Worm (Caenorhabditis elegans) whole organism, L4 larva: ENCODE results near the gene ugtp-1.

Experiments
- D1046.2 ChIP-seq: fragments of 200-800 bp; sonication (Bioruptor generic); IDR thresholded peaks from 2 replicates; pipeline ENCODE4 v1.3.6; 2022; ENCODE audit warnings: missing genetic modification characterization, missing compliant biosample characterization
- F37D6.2 ChIP-seq: sonication (generic microtip); optimal IDR thresholded peaks from 2 replicates; lab custom pipeline; 2016; ENCODE audit warnings: mild to moderate bottlenecking, missing genetic modification characterization, missing compliant biosample characterization
- R02D3.7 ChIP-seq: fragments of 150-350 bp; sonication (generic microtip); optimal IDR thresholded peaks from 3 replicates; lab custom pipeline; 2014; ENCODE audit warnings: missing biosample characterization, missing genetic modification characterization
- Y75B8A.6 ChIP-seq: fragments of 200-800 bp; sonication (Bioruptor generic); IDR thresholded peaks from 2 replicates; pipeline ENCODE4 v1.3.6; 2022; ENCODE audit warnings: missing genetic modification reagents, missing genetic modification characterization, missing compliant biosample characterization
- ZK337.2 ChIP-seq: fragments of 200-800 bp; sonication (Bioruptor generic); IDR thresholded peaks from 2 replicates; pipeline ENCODE4 v1.3.6; 2022; ENCODE audit warnings: missing genetic modification reagents, missing genetic modification characterization, missing compliant biosample characterization
- ceh-20 ChIP-seq: fragments of 200-800 bp; sonication (Bioruptor generic); IDR thresholded peaks from 2 replicates; pipeline ENCODE4 v1.3.6; 2022; ENCODE audit warnings: missing genetic modification reagents, missing genetic modification characterization, missing compliant biosample characterization
- ceh-28 ChIP-seq: fragments of 150-350 bp; optimal IDR thresholded peaks from 2 replicates; lab custom pipeline; 2014; ENCODE audit warnings: missing biosample characterization, missing genetic modification reagents, missing genetic modification characterization
- ceh-44 ChIP-seq: fragments of 200-800 bp; sonication (Bioruptor generic); IDR thresholded peaks from 2 replicates; pipeline ENCODE4 v1.3.6; 2022; ENCODE audit warnings: missing genetic modification reagents, missing genetic modification characterization, missing compliant biosample characterization
- daf-8 ChIP-seq: fragments of 200-800 bp; sonication (Bioruptor generic); IDR thresholded peaks from 2 replicates; pipeline ENCODE4 v1.3.6; 2022; ENCODE audit warnings: missing genetic modification characterization, missing compliant biosample characterization
- dmd-6 ChIP-seq: fragments of 200-800 bp; sonication (Bioruptor generic); IDR thresholded peaks from 2 replicates; pipeline ENCODE4 v1.3.6; 2022; ENCODE audit warnings: missing genetic modification reagents, missing genetic modification characterization, missing compliant biosample characterization
- dpl-1 ChIP-seq: fragments of 150-350 bp; optimal IDR thresholded peaks from 2 replicates; lab custom pipeline; 2014; ENCODE audit warnings: missing biosample characterization, missing genetic modification reagents, missing genetic modification characterization
- duxl-1 ChIP-seq: sonication (generic microtip); optimal IDR thresholded peaks from 2 replicates; lab custom pipeline; 2016; ENCODE audit warnings: mild to moderate bottlenecking, missing genetic modification characterization, moderate library complexity, missing compliant biosample characterization; ENCODE audit not compliant: poor library complexity
- egl-43 ChIP-seq: fragments of 200-800 bp; sonication (Bioruptor generic); IDR thresholded peaks from 2 replicates; pipeline ENCODE4 v1.3.6; 2022; ENCODE audit warnings: missing genetic modification reagents, missing genetic modification characterization, missing compliant biosample characterization
- gei-8 ChIP-seq: fragments of 200-800 bp; sonication (Bioruptor generic); optimal IDR thresholded peaks from 2 replicates; lab custom pipeline; 2018; ENCODE audit warnings: mild to moderate bottlenecking, missing genetic modification characterization, missing compliant biosample characterization
- hlh-11 ChIP-seq: fragments of 200-800 bp; sonication (Bioruptor generic); optimal IDR thresholded peaks from 2 replicates; lab custom pipeline; 2018; ENCODE audit warnings: mild to moderate bottlenecking, missing genetic modification characterization, missing compliant biosample characterization
- hlh-30 ChIP-seq: sonication (generic microtip); optimal IDR thresholded peaks from 2 replicates; lab custom pipeline; 2017; ENCODE audit warnings: antibody characterized with exemption, mild to moderate bottlenecking, missing genetic modification characterization, missing compliant biosample characterization; ENCODE audit not compliant: insufficient read depth
- jun-1 ChIP-seq: fragments of 150-350 bp; optimal IDR thresholded peaks from 2 replicates; lab custom pipeline; 2014; ENCODE audit warnings: missing biosample characterization, missing genetic modification reagents, missing genetic modification characterization
- lin-13 ChIP-seq: fragments of 150-350 bp; optimal IDR thresholded peaks from 2 replicates; lab custom pipeline; 2014; ENCODE audit warnings: missing biosample characterization, missing genetic modification reagents, missing genetic modification characterization
- lin-15B ChIP-seq: fragments of 150-350 bp; sonication (generic microtip); optimal IDR thresholded peaks from 3 replicates; lab custom pipeline; 2014; ENCODE audit warnings: missing biosample characterization, missing genetic modification characterization
- lin-38 ChIP-seq: fragments of 200-800 bp; sonication (Bioruptor generic); IDR thresholded peaks from 2 replicates; pipeline ENCODE4 v1.3.6; 2022; ENCODE audit warnings: missing genetic modification reagents, missing genetic modification characterization, missing compliant biosample characterization
- lir-3 ChIP-seq: sonication (generic microtip); optimal IDR thresholded peaks from 2 replicates; lab custom pipeline; 2016; ENCODE audit warnings: mild to moderate bottlenecking, missing genetic modification characterization, missing compliant biosample characterization
- lsy-2 ChIP-seq, 2 experiments: fragments of 150-350 bp in 1 of 2; sonication (generic microtip) in 1 of 2; optimal IDR thresholded peaks; 2 replicates each; lab custom pipeline; 2014 to 2017; ENCODE audit warnings: missing biosample characterization in 2 of 2, missing genetic modification characterization in 2 of 2
- mdl-1 ChIP-seq, 2 experiments: fragments of 150-350 bp in 1 of 2; sonication (generic microtip) in 1 of 2; optimal IDR thresholded peaks; 2 replicates each; lab custom pipeline; 2014 to 2017; ENCODE audit warnings: missing biosample characterization in 2 of 2, missing genetic modification characterization in 2 of 2
- mdt-29 ChIP-seq: fragments of 200-800 bp; sonication (Bioruptor generic); IDR thresholded peaks from 2 replicates; pipeline ENCODE4 v1.3.6; 2022; ENCODE audit warnings: missing genetic modification reagents, missing genetic modification characterization, missing compliant biosample characterization
- mep-1 ChIP-seq: fragments of 150-350 bp; sonication (generic microtip); optimal IDR thresholded peaks from 3 replicates; lab custom pipeline; 2014; ENCODE audit warnings: missing biosample characterization, missing genetic modification characterization
- mes-2 ChIP-seq: sonication (generic microtip); optimal IDR thresholded peaks from 2 replicates; lab custom pipeline; 2016; ENCODE audit warnings: missing genotype, mild to moderate bottlenecking, missing genetic modification characterization, missing compliant biosample characterization; ENCODE audit not compliant: poor library complexity, severe bottlenecking
- mxl-2 ChIP-seq: fragments of 200-800 bp; sonication (Bioruptor generic); conservative IDR thresholded peaks from 2 replicates; pipeline ENCODE4 v1.3.6; 2022; ENCODE audit warnings: missing genetic modification reagents, missing genetic modification characterization, missing compliant biosample characterization
- nhr-10 ChIP-seq: fragments of 150-350 bp; optimal IDR thresholded peaks from 2 replicates; lab custom pipeline; 2014; ENCODE audit warnings: missing biosample characterization, missing genetic modification characterization
- nhr-102 ChIP-seq: sonication (generic microtip); optimal IDR thresholded peaks from 2 replicates; lab custom pipeline; 2016; ENCODE audit warnings: mild to moderate bottlenecking, missing genetic modification characterization, moderate library complexity, missing compliant biosample characterization
- nhr-11 ChIP-seq: fragments of 150-350 bp; optimal IDR thresholded peaks from 2 replicates; lab custom pipeline; 2014; ENCODE audit warnings: missing biosample characterization, missing genetic modification characterization
- nhr-111 ChIP-seq: fragments of 200-800 bp; sonication (Bioruptor generic); optimal IDR thresholded peaks from 2 replicates; lab custom pipeline; 2018; ENCODE audit warnings: mild to moderate bottlenecking, missing genetic modification characterization, missing compliant biosample characterization
- nhr-25 ChIP-seq: sonication (generic microtip); optimal IDR thresholded peaks from 2 replicates; lab custom pipeline; 2017; ENCODE audit warnings: missing genetic modification characterization, mild to moderate bottlenecking, missing compliant biosample characterization, antibody characterized with exemption, moderate library complexity, borderline replicate concordance; ENCODE audit not compliant: insufficient read depth
- nhr-28 ChIP-seq: fragments of 150-350 bp; optimal IDR thresholded peaks from 2 replicates; lab custom pipeline; 2014; ENCODE audit warnings: missing biosample characterization, missing genetic modification characterization
- nhr-41 ChIP-seq: fragments of 200-800 bp; sonication (Bioruptor generic); IDR thresholded peaks from 2 replicates; pipeline ENCODE4 v1.3.6; 2022; ENCODE audit warnings: missing genetic modification reagents, missing genetic modification characterization, missing compliant biosample characterization
- nhr-77 ChIP-seq: fragments of 150-350 bp; optimal IDR thresholded peaks from 2 replicates; lab custom pipeline; 2014; ENCODE audit warnings: missing biosample characterization, missing genetic modification characterization
- php-3 ChIP-seq: fragments of 200-800 bp; sonication (Bioruptor generic); IDR thresholded peaks from 2 replicates; pipeline ENCODE4 v1.3.6; 2022; ENCODE audit warnings: missing genetic modification reagents, missing genetic modification characterization, missing compliant biosample characterization
- pqm-1 ChIP-seq: sonication (generic microtip); optimal IDR thresholded peaks from 2 replicates; lab custom pipeline; 2017; ENCODE audit warnings: missing biosample characterization, missing genetic modification characterization
- rbr-2 ChIP-seq: sonication (generic microtip); optimal IDR thresholded peaks from 2 replicates; lab custom pipeline; 2016; ENCODE audit warnings: missing genotype, missing genetic modification characterization, missing compliant biosample characterization
- sdz-12 ChIP-seq: fragments of 200-800 bp; sonication (Bioruptor generic); optimal IDR thresholded peaks from 2 replicates; lab custom pipeline; 2018; ENCODE audit warnings: mild to moderate bottlenecking, missing genetic modification characterization, missing compliant biosample characterization
- spr-1 ChIP-seq: sonication (generic microtip); optimal IDR thresholded peaks from 2 replicates; lab custom pipeline; 2016; ENCODE audit warnings: mild to moderate bottlenecking, missing genetic modification characterization, missing compliant biosample characterization
- tra-1 ChIP-seq: fragments of 200-800 bp; sonication (Bioruptor generic); IDR thresholded peaks from 2 replicates; pipeline ENCODE4 v1.3.6; 2022; ENCODE audit warnings: missing genetic modification reagents, missing genetic modification characterization, missing compliant biosample characterization
- unc-130 ChIP-seq: sonication (generic microtip); optimal IDR thresholded peaks from 2 replicates; lab custom pipeline; 2016; ENCODE audit warnings: missing genetic modification reagents, missing genetic modification characterization, missing compliant biosample characterization
- unc-39 ChIP-seq: sonication (generic microtip); optimal IDR thresholded peaks from 2 replicates; lab custom pipeline; 2017; ENCODE audit warnings: missing biosample characterization, missing genetic modification characterization
- unc-62 ChIP-seq, 3 experiments: fragments of 150-350 bp in 1 of 3; sonication (generic microtip); optimal IDR thresholded peaks in 2 of 3; peaks in 1 of 3; 1 replicate in 1 of 3; 2 replicates in 2 of 3; lab custom pipeline; 2014 to 2017; ENCODE audit warnings: missing biosample characterization in 3 of 3, missing genetic modification characterization in 3 of 3, missing genetic modification reagents in 3 of 3, missing genotype in 1 of 3
- vab-7 ChIP-seq: fragments of 200-800 bp; sonication (Bioruptor generic); IDR thresholded peaks from 2 replicates; pipeline ENCODE4 v1.3.6; 2022; ENCODE audit warnings: missing genetic modification reagents, missing genetic modification characterization, missing compliant biosample characterization
- zfp-3 ChIP-seq: fragments of 200-800 bp; sonication (Bioruptor generic); conservative IDR thresholded peaks from 2 replicates; pipeline ENCODE4 v1.3.6; 2022; ENCODE audit warnings: missing genetic modification reagents, missing genetic modification characterization, missing compliant biosample characterization
- zip-11 ChIP-seq: fragments of 200-800 bp; sonication (Bioruptor generic); IDR thresholded peaks from 2 replicates; pipeline ENCODE4 v1.3.6; 2022; ENCODE audit warnings: missing genetic modification characterization, missing compliant biosample characterization

ugtp-1 gene

ce11 chrIII:8786077-8786476 lies 35.6 kb upstream of the ugtp-1 start, which contains the start of gene K02D10.8:
K02D10.8 (plus strand) TSS chrIII:8786377.
- TF ChIP-seq R02D3.7 (no peak), unc-39 (tag; lab: Kevin White, UChicago) (no peak), tra-1 (GFP tag; lab: Robert Waterston, UW) (no peak), mdt-29 (GFP tag; lab: Robert Waterston, UW) (no peak), D1046.2 (GFP tag; lab: Robert Waterston, UW) (no peak), zip-11 (GFP tag; lab: Robert Waterston, UW) (no peak), spr-1 (no peak), php-3 (GFP tag; lab: Robert Waterston, UW) (no peak), unc-130 (GFP tag; lab: Kevin White, UChicago) (no peak), jun-1 (tag; lab: Kevin White, UChicago) (no peak), mep-1 (tag; lab: Kevin White, UChicago) (no peak), lir-3 (tag; lab: Kevin White, UChicago) (no peak), nhr-10 (tag; lab: Kevin White, UChicago) (no peak)
- TF ChIP-seq, all 104 proteins: peak for 0

ce11 chrIII:8785426-8785825 lies 34.9 kb upstream of the ugtp-1 start:
- TF ChIP-seq lsy-2 (tag; optimal IDR thresholded peaks at IDR 0.05; lab: Kevin White, UChicago) (peak in 1 of 2 experiments; percentile 63), tra-1 (GFP tag; lab: Robert Waterston, UW) (0 out of 2 replicates have a peak, but pooled peaks have one; percentile 33), nhr-41 (GFP tag; lab: Robert Waterston, UW) (no peak), hlh-11 (tag; lab: Kevin White, UChicago) (peak; percentile 86), duxl-1 (peak; percentile 22), mep-1 (tag; lab: Kevin White, UChicago) (peak; percentile 56), sdz-12 (GFP tag; lab: Kevin White, UChicago) (no peak), vab-7 (GFP tag; lab: Robert Waterston, UW) (0 out of 2 replicates have a peak, but pooled peaks have one; percentile 10), Y75B8A.6 (no peak), ceh-20 (GFP tag; lab: Robert Waterston, UW) (peak; percentile 76; the same call in 1 of the 2 replicates), lin-38 (GFP tag; lab: Robert Waterston, UW) (no peak), lir-3 (tag; lab: Kevin White, UChicago) (no peak), ZK337.2 (GFP tag; lab: Robert Waterston, UW) (no peak), nhr-102 (no peak), dpl-1 (GFP tag; lab: Kevin White, UChicago) (peak; percentile 31), spr-1 (no peak), dmd-6 (GFP tag; lab: Robert Waterston, UW) (peak; percentile 81), hlh-30 (tag; lab: Kevin White, UChicago) (peak; percentile 92), egl-43 (GFP tag; lab: Robert Waterston, UW) (0 out of 2 replicates have a peak, but pooled peaks have one; percentile 62), nhr-111 (GFP tag; lab: Kevin White, UChicago) (no peak), unc-62 (GFP tag; optimal IDR thresholded peaks at IDR 0.05 in 1 of 2; lab: Kevin White, UChicago) (peak in 1 of 2 experiments; percentile 62), unc-62 (tag; optimal IDR thresholded peaks at IDR 0.05; lab: Kevin White, UChicago) (no peak), lin-15B (no peak), nhr-77 (peak; percentile 78), gei-8 (GFP tag; lab: Kevin White, UChicago) (peak; percentile 78), php-3 (GFP tag; lab: Robert Waterston, UW) (no peak), pqm-1 (tag; lab: Kevin White, UChicago) (no peak), rbr-2 (tag; lab: Kevin White, UChicago) (peak; percentile 38), F37D6.2 (tag; lab: Kevin White, UChicago) (no peak), lin-13 (GFP tag; lab: Kevin White, UChicago) (no peak), mes-2 (peak; percentile 29), nhr-28 (tag; lab: Kevin White, UChicago) (peak; percentile 78), zfp-3 (GFP tag; lab: Robert Waterston, UW) (no peak), ceh-44 (GFP tag; lab: Robert Waterston, UW) (no peak), nhr-25 (no peak), mxl-2 (no peak), daf-8 (GFP tag; lab: Robert Waterston, UW) (no peak), ceh-28 (tag; lab: Kevin White, UChicago) (no peak), mdl-1 (tag; optimal IDR thresholded peaks at IDR 0.05; lab: Kevin White, UChicago) (peak; percentile 2 to 95), nhr-11 (tag; lab: Kevin White, UChicago) (peak; percentile 64), unc-39 (tag; lab: Kevin White, UChicago) (no peak)
